Worm (Caenorhabditis elegans): ENCODE results near the gene F40F12.3.

F40F12.3 gene

DNA sequence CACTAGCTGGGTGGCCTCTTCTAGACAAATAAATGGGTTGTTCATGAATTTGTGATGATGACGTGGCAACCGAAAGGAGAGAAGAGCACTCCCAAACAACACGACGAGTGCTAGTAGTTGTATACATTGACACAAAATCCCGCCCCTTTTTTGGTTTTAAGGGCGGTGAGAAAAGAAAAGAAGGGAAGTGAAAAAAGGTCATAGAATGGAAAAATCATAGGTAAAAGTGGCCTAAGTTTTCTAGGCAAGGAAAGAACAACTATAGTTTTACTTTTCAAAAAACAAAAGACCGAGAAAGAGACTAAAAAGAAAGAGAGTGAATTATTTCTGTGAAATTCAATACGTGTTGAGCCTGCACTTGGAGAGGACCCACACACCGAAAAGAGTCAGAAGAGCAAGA lies 41.8 kb downstream of the F40F12.3 start, which contains the start of gene ZK757.2:
Gene ZK757.2, minus strand, starts transcription at position 101 of the 400 bp plus-strand sequence.
- TF ChIP-seq unc-62 (GFP tag; optimal IDR thresholded peaks at IDR 0.05), result no peak

DNA sequence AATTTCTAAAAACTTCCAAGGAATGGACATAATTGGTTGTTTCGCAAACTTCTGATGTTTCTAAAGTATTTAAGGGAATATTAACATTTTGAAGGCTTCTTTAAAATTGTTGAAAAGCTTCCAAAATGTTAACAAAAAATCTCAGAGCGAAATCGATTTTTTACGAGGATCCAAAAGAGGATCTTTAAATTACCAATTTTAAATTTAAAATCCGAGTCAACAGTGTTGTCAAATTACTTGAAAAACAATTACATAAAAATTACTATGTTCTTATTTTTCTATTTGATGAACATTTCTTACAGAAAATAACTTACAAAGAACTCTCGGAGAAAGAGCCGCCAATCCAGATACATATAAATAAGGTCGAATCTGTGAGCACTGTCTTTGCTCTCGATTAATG lies 43.7 kb downstream of the F40F12.3 start, which contains the start of gene ZK757.10:
Gene ZK757.10, plus strand, starts transcription at position 301 of the 400 bp plus-strand sequence.
- TF ChIP-seq unc-62 (GFP tag; optimal IDR thresholded peaks at IDR 0.05), result no peak

DNA sequence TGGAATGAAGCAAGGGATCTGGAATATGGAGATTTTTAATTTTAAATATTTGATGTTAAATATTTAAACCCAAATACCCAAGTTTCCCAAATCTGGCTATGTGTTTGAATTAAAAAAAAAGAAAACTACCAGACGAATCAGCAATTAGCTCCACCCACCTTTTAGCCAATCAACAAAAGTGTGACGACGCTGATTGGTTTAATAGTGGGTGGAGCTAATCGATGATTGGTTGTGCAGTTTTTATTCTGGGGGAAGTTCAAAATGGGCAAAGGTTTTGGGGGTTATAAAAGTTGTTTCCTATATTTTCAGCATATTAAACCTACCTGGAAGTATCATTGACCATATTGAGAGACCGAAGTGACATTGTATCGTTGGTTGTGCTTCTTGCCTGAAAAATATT lies 46.1 kb downstream of the F40F12.3 start:
- TF ChIP-seq unc-62 (GFP tag; optimal IDR thresholded peaks at IDR 0.05), result no peak

- no peak for TF ChIP-seq unc-62 (GFP tag; optimal IDR thresholded peaks at IDR 0.05)
Observed at ce11 chrIII:9871032-9871431, 49.6 kb downstream of the F40F12.3 start, which contains the start of gene ZK757.1. Gene ZK757.1 (minus strand): TSS chrIII:9871132.
